Fruit fly (Drosophila melanogaster) whole organism, embryonic: Measurements from ENCODE around the gene CG6136.

Experiments
- Aef1 ChIP-seq: fragments of 200-800 bp; sonication (Bioruptor generic); IDR thresholded peaks from 3 replicates; pipeline ENCODE4 v1.3.6; 2022; ENCODE audit warnings: missing biosample characterization, missing genetic modification characterization
- Antp ChIP-seq: fragments of 200-800 bp; sonication (Bioruptor generic); optimal IDR thresholded peaks from 3 replicates; lab custom pipeline; 2016; ENCODE audit warnings: missing biosample characterization, missing genetic modification characterization
- Blimp-1 ChIP-seq: fragments of 200-800 bp; sonication (Bioruptor generic); optimal IDR thresholded peaks from 3 replicates; lab custom pipeline; 2018; ENCODE audit warnings: missing biosample characterization, missing genetic modification characterization, mild to moderate bottlenecking, moderate library complexity, missing genetic modification reagents
- CG11247 ChIP-seq: fragments of 200-800 bp; sonication (Bioruptor generic); IDR thresholded peaks from 2 replicates; pipeline ENCODE4 v1.3.6; 2022; ENCODE audit warnings: missing biosample characterization, missing genetic modification characterization
- CG12299 ChIP-seq: fragments of 200-800 bp; sonication (Bioruptor generic); optimal IDR thresholded peaks from 2 replicates; lab custom pipeline; 2018; ENCODE audit warnings: missing biosample characterization, mild to moderate bottlenecking, missing genetic modification characterization
- CG12659 ChIP-seq: fragments of 200-800 bp; sonication (Bioruptor generic); optimal IDR thresholded peaks from 3 replicates; lab custom pipeline; 2017; ENCODE audit warnings: mild to moderate bottlenecking, missing biosample characterization, missing genetic modification reagents, missing genetic modification characterization
- CG12744 ChIP-seq: fragments of 200-800 bp; sonication (Bioruptor generic); optimal IDR thresholded peaks from 2 replicates; lab custom pipeline; 2016; ENCODE audit warnings: missing biosample characterization, missing genetic modification characterization
- CG12769 ChIP-seq: fragments of 200-800 bp; sonication (Bioruptor generic); optimal IDR thresholded peaks from 2 replicates; lab custom pipeline; 2019; ENCODE audit warnings: missing biosample characterization, mild to moderate bottlenecking, missing genetic modification characterization, moderate library complexity
- CG16779 ChIP-seq: fragments of 200-800 bp; sonication (Bioruptor generic); IDR thresholded peaks from 2 replicates; pipeline ENCODE4 v1.3.6; 2022; ENCODE audit warnings: missing biosample characterization, missing genetic modification characterization
- CG17359 ChIP-seq: fragments of 200-800 bp; sonication (Bioruptor generic); optimal IDR thresholded peaks from 3 replicates; lab custom pipeline; 2018; ENCODE audit warnings: missing biosample characterization, mild to moderate bottlenecking, missing genetic modification characterization, moderate library complexity
- CG17912 ChIP-seq: fragments of 200-800 bp; sonication (Bioruptor generic); optimal IDR thresholded peaks from 2 replicates; lab custom pipeline; 2018; ENCODE audit warnings: missing biosample characterization, mild to moderate bottlenecking, missing genetic modification characterization
- CG18011 ChIP-seq: fragments of 200-800 bp; sonication (Bioruptor generic); optimal IDR thresholded peaks from 2 replicates; lab custom pipeline; 2017; ENCODE audit warnings: missing biosample characterization, missing genetic modification characterization, mild to moderate bottlenecking, moderate library complexity, missing genotype
- CG1832 ChIP-seq: fragments of 200-800 bp; sonication (Bioruptor generic); optimal IDR thresholded peaks from 2 replicates; lab custom pipeline; 2017; ENCODE audit warnings: missing biosample characterization, mild to moderate bottlenecking, missing genetic modification characterization, inconsistent platforms
- CG18476 ChIP-seq: fragments of 200-800 bp; sonication (Bioruptor generic); optimal IDR thresholded peaks from 2 replicates; lab custom pipeline; 2016; ENCODE audit warnings: missing biosample characterization, mild to moderate bottlenecking, missing genetic modification characterization
- CG2120 ChIP-seq: fragments of 200-800 bp; sonication (Bioruptor generic); optimal IDR thresholded peaks from 3 replicates; lab custom pipeline; 2016; ENCODE audit warnings: missing biosample characterization, missing genetic modification characterization
- CG2889 ChIP-seq: fragments of 200-800 bp; sonication (Bioruptor generic); IDR thresholded peaks from 3 replicates; pipeline ENCODE4 v1.3.6; 2022; ENCODE audit warnings: missing biosample characterization, missing genetic modification characterization
- CG30403 ChIP-seq: fragments of 200-800 bp; sonication (Bioruptor generic); optimal IDR thresholded peaks from 3 replicates; lab custom pipeline; 2016; ENCODE audit warnings: missing biosample characterization, missing genetic modification characterization
- CG3163 ChIP-seq: fragments of 200-800 bp; sonication (Bioruptor generic); optimal IDR thresholded peaks from 3 replicates; lab custom pipeline; 2016; ENCODE audit warnings: missing biosample characterization, missing genetic modification characterization
- CG32532 ChIP-seq: fragments of 200-800 bp; sonication (Bioruptor generic); IDR thresholded peaks from 2 replicates; pipeline ENCODE4 v1.3.6; 2022; ENCODE audit warnings: missing biosample characterization, missing genetic modification characterization
- CG32767 ChIP-seq: fragments of 200-800 bp; sonication (Bioruptor generic); IDR thresholded peaks from 2 replicates; pipeline ENCODE4 v1.3.6; 2022; ENCODE audit warnings: missing biosample characterization, missing genetic modification characterization
- CG3407 ChIP-seq: fragments of 200-800 bp; sonication (Bioruptor generic); optimal IDR thresholded peaks from 2 replicates; lab custom pipeline; 2018; ENCODE audit warnings: missing biosample characterization, mild to moderate bottlenecking, missing genetic modification characterization
- CG42726 ChIP-seq: fragments of 200-800 bp; sonication (Bioruptor generic); IDR thresholded peaks from 2 replicates; pipeline ENCODE4 v1.3.6; 2022; ENCODE audit warnings: missing biosample characterization, missing genetic modification characterization; ENCODE audit not compliant: partially characterized antibody
- CG8290 ChIP-seq, 3 experiments: fragments of 200-800 bp; sonication (Bioruptor generic); optimal IDR thresholded peaks; 2 replicates each; lab custom pipeline; 2016 to 2019; ENCODE audit warnings: missing biosample characterization in 3 of 3, missing genetic modification characterization in 3 of 3, mild to moderate bottlenecking in 2 of 3, moderate library complexity in 1 of 3
- CG9876 ChIP-seq: fragments of 200-800 bp; sonication (Bioruptor generic); optimal IDR thresholded peaks from 2 replicates; lab custom pipeline; 2016; ENCODE audit warnings: missing biosample characterization, missing genetic modification characterization
- D19A ChIP-seq: fragments of 200-800 bp; optimal IDR thresholded peaks from 3 replicates; lab custom pipeline; 2019; ENCODE audit warnings: missing biosample characterization, mild to moderate bottlenecking, missing genetic modification characterization, moderate library complexity
- Dref ChIP-seq: fragments of 200-800 bp; sonication (Bioruptor generic); IDR thresholded peaks from 2 replicates; pipeline ENCODE4 v1.3.6; 2022; ENCODE audit warnings: missing biosample characterization, missing genetic modification characterization
- E2f1 ChIP-seq: fragments of 200-800 bp; sonication (Bioruptor generic); IDR thresholded peaks from 2 replicates; pipeline ENCODE4 v1.3.6; 2022; ENCODE audit warnings: missing biosample characterization, missing genetic modification characterization
- E2f2 ChIP-seq: fragments of 200-800 bp; sonication (Bioruptor generic); IDR thresholded peaks from 2 replicates; pipeline ENCODE4 v1.3.6; 2022; ENCODE audit warnings: missing biosample characterization, missing genetic modification characterization
- Elba2 ChIP-seq: fragments of 200-800 bp; sonication (Bioruptor generic); optimal IDR thresholded peaks from 3 replicates; lab custom pipeline; 2016; ENCODE audit warnings: missing biosample characterization, missing genetic modification characterization
- Gsc ChIP-seq: fragments of 200-800 bp; sonication (Bioruptor generic); IDR thresholded peaks from 2 replicates; pipeline ENCODE4 v1.3.6; 2022; ENCODE audit warnings: missing biosample characterization, missing genetic modification characterization
- Jarid2 ChIP-seq: fragments of 200-800 bp; sonication (Bioruptor generic); optimal IDR thresholded peaks from 3 replicates; lab custom pipeline; 2017; ENCODE audit warnings: mild to moderate bottlenecking, missing biosample characterization, missing genetic modification reagents, missing genetic modification characterization
- Mrtf ChIP-seq: fragments of 200-800 bp; sonication (Bioruptor generic); IDR thresholded peaks from 3 replicates; pipeline ENCODE4 v1.3.6; 2022; ENCODE audit warnings: missing biosample characterization, missing genetic modification characterization
- NfI ChIP-seq: fragments of 200-800 bp; sonication (Bioruptor generic); optimal IDR thresholded peaks from 3 replicates; lab custom pipeline; 2018; ENCODE audit warnings: missing biosample characterization, mild to moderate bottlenecking, missing genetic modification characterization, moderate library complexity
- Poxn ChIP-seq: fragments of 200-800 bp; sonication (Bioruptor generic); IDR thresholded peaks from 2 replicates; pipeline ENCODE4 v1.3.6; 2022; ENCODE audit warnings: missing biosample characterization, missing genetic modification characterization
- Side ChIP-seq: fragments of 200-800 bp; sonication (Bioruptor generic); optimal IDR thresholded peaks from 2 replicates; lab custom pipeline; 2016; ENCODE audit warnings: missing biosample characterization, missing genetic modification characterization
- al ChIP-seq: fragments of 200-800 bp; sonication (Bioruptor generic); IDR thresholded peaks from 2 replicates; pipeline ENCODE4 v1.3.6; 2022; ENCODE audit warnings: missing biosample characterization, missing genetic modification characterization
- cas ChIP-seq: fragments of 200-800 bp; sonication (Bioruptor generic); IDR thresholded peaks from 2 replicates; pipeline ENCODE4 v1.3.6; 2022; ENCODE audit warnings: missing biosample characterization, missing genetic modification characterization
- chn ChIP-seq: fragments of 200-800 bp; sonication (Bioruptor generic); optimal IDR thresholded peaks from 2 replicates; lab custom pipeline; 2016; ENCODE audit warnings: missing biosample characterization, missing genetic modification characterization
- exex ChIP-seq: fragments of 200-800 bp; sonication (Bioruptor generic); optimal IDR thresholded peaks from 4 replicates; lab custom pipeline; 2018; ENCODE audit warnings: missing biosample characterization, mild to moderate bottlenecking, missing genetic modification characterization, moderate library complexity
- gem ChIP-seq: fragments of 200-800 bp; sonication (Bioruptor generic); optimal IDR thresholded peaks from 2 replicates; lab custom pipeline; 2019; ENCODE audit warnings: missing biosample characterization, mild to moderate bottlenecking, missing genetic modification characterization, moderate library complexity
- grn ChIP-seq: fragments of 200-800 bp; sonication (Bioruptor generic); optimal IDR thresholded peaks from 3 replicates; lab custom pipeline; 2017; ENCODE audit warnings: missing biosample characterization, missing genetic modification characterization
- ind ChIP-seq: fragments of 200-800 bp; sonication (Bioruptor generic); optimal IDR thresholded peaks from 3 replicates; lab custom pipeline; 2016; ENCODE audit warnings: missing biosample characterization, missing genetic modification characterization
- inv ChIP-seq: fragments of 200-800 bp; sonication (Bioruptor generic); IDR thresholded peaks from 2 replicates; pipeline ENCODE4 v1.3.6; 2022; ENCODE audit warnings: missing biosample characterization, missing genetic modification characterization; ENCODE audit not compliant: partially characterized antibody
- kah ChIP-seq: fragments of 200-800 bp; sonication (Bioruptor generic); optimal IDR thresholded peaks from 2 replicates; lab custom pipeline; 2018; ENCODE audit warnings: missing biosample characterization, mild to moderate bottlenecking, missing genetic modification characterization
- knrl ChIP-seq: fragments of 200-800 bp; sonication (Bioruptor generic); IDR thresholded peaks from 3 replicates; pipeline ENCODE4 v1.3.6; 2022; ENCODE audit warnings: missing biosample characterization, missing genetic modification characterization; ENCODE audit not compliant: partially characterized antibody
- sc ChIP-seq, 3 experiments: fragments of >200 bp in 2 of 3; fragments of 200-800 bp in 1 of 3; sonication (Bioruptor generic) in 1 of 3; optimal IDR thresholded peaks; 2 replicates in 2 of 3; 3 replicates in 1 of 3; lab custom pipeline; 2017; ENCODE audit warnings: mild to moderate bottlenecking in 1 of 3, missing biosample characterization in 1 of 3, missing genetic modification characterization in 1 of 3, missing genetic modification reagents in 1 of 3
- slou ChIP-seq: fragments of 200-800 bp; sonication (Bioruptor generic); optimal IDR thresholded peaks from 3 replicates; lab custom pipeline; 2016; ENCODE audit warnings: missing biosample characterization, missing genetic modification characterization
- trem ChIP-seq: fragments of 200-800 bp; optimal IDR thresholded peaks from 3 replicates; lab custom pipeline; 2019; ENCODE audit warnings: missing biosample characterization, mild to moderate bottlenecking, missing genetic modification characterization, moderate library complexity
- tx ChIP-seq: fragments of 200-800 bp; sonication (Bioruptor generic); optimal IDR thresholded peaks from 2 replicates; lab custom pipeline; 2016; ENCODE audit warnings: missing biosample characterization, missing genetic modification characterization
- zen2 ChIP-seq: fragments of 200-800 bp; sonication (Bioruptor generic); IDR thresholded peaks from 3 replicates; pipeline ENCODE4 v1.3.6; 2022; ENCODE audit warnings: missing biosample characterization, missing genetic modification characterization; ENCODE audit not compliant: partially characterized antibody
- zf30C ChIP-seq: fragments of 200-800 bp; sonication (Bioruptor generic); optimal IDR thresholded peaks from 3 replicates; lab custom pipeline; 2018; ENCODE audit warnings: missing biosample characterization, mild to moderate bottlenecking, missing genetic modification characterization

The CG6136 gene

dm6 chr3R:15346018-15346383 is 26.0 kb downstream of the CG6136 start, which contains the start of the genes Surf4 and CG31301 (continued):
- no peak for TF ChIP-seq sc (optimal IDR thresholded peaks at IDR 0.05; lab: Kevin White, UChicago)
- no peak for TF ChIP-seq sc (GFP tag; optimal IDR thresholded peaks at IDR 0.05; lab: Kevin White, UChicago)
- TF ChIP-seq Side: no peak
- TF ChIP-seq trem (tag; lab: Kevin White, UChicago): peak; percentile 29
- no peak for TF ChIP-seq NfI (GFP tag; lab: Kevin White, UChicago)
- no peak for TF ChIP-seq gem
- no peak for TF ChIP-seq CG12299 (tag; lab: Kevin White, UChicago)
- peak; percentile 29; the same call in 1 of the 2 replicates for TF ChIP-seq CG42726 (GFP tag; lab: Robert Waterston, UW)
- TF ChIP-seq CG17912 (GFP tag; lab: Kevin White, UChicago): no peak
- TF ChIP-seq CG12659 (GFP tag; lab: Kevin White, UChicago): peak; percentile 34
- TF ChIP-seq Gsc (GFP tag; lab: Robert Waterston, UW): no peak
- no peak for TF ChIP-seq CG11247
- TF ChIP-seq Jarid2 (GFP tag; lab: Kevin White, UChicago): no peak
- TF ChIP-seq exex: no peak
- no peak for TF ChIP-seq tx (GFP tag; lab: Kevin White, UChicago)
- no peak for TF ChIP-seq CG30403 (GFP tag; lab: Kevin White, UChicago)
- TF ChIP-seq CG1832 (GFP tag; lab: Kevin White, UChicago): no peak
- no peak for TF ChIP-seq slou (GFP tag; lab: Kevin White, UChicago)
- TF ChIP-seq Mrtf (GFP tag; lab: Robert Waterston, UW): no peak
- no peak for TF ChIP-seq D19A (tag; lab: Kevin White, UChicago)
- TF ChIP-seq E2f2 (GFP tag; lab: Robert Waterston, UW): 0 out of 2 replicates have a peak, but pooled peaks have one; percentile 33
- TF ChIP-seq ind (GFP tag; lab: Kevin White, UChicago): no peak
- no peak for TF ChIP-seq CG8290 (GFP tag; optimal IDR thresholded peaks at IDR 0.05; lab: Kevin White, UChicago)
- TF ChIP-seq CG8290 (tag; optimal IDR thresholded peaks at IDR 0.05; lab: Kevin White, UChicago): peak in 1 of 2 experiments; percentile 56
- no peak for TF ChIP-seq Poxn
- TF ChIP-seq E2f1: no peak
- no peak for TF ChIP-seq CG18011 (GFP tag; lab: Kevin White, UChicago)
- peak; percentile 30 for TF ChIP-seq zf30C
- TF ChIP-seq CG2120 (GFP tag; lab: Kevin White, UChicago): no peak
- no peak for TF ChIP-seq CG32767 (GFP tag; lab: Robert Waterston, UW)
- TF ChIP-seq CG18476: no peak
- TF ChIP-seq CG32532 (GFP tag; lab: Robert Waterston, UW): no peak
- TF ChIP-seq CG16779 (GFP tag; lab: Robert Waterston, UW): no peak
- TF ChIP-seq CG2889 (GFP tag; lab: Robert Waterston, UW): no peak
- no peak for TF ChIP-seq Antp (GFP tag; lab: Kevin White, UChicago)
- peak; percentile 6 for TF ChIP-seq CG17359 (tag; lab: Kevin White, UChicago)
- no peak for TF ChIP-seq CG12769 (tag; lab: Kevin White, UChicago)
- TF ChIP-seq cas: no peak
- TF ChIP-seq CG12744 (GFP tag; lab: Kevin White, UChicago): no peak
- no peak for TF ChIP-seq grn (GFP tag; lab: Kevin White, UChicago)
- peak; percentile 77 for TF ChIP-seq zen2 (GFP tag; lab: Robert Waterston, UW)
- no peak for TF ChIP-seq CG3163 (GFP tag; lab: Kevin White, UChicago)
- TF ChIP-seq inv (GFP tag; lab: Robert Waterston, UW): peak; percentile 49
- no peak for TF ChIP-seq CG9876 (GFP tag; lab: Kevin White, UChicago)
- TF ChIP-seq Aef1 (GFP tag; lab: Robert Waterston, UW): no peak
- no peak for TF ChIP-seq Elba2
- peak; percentile 51; the same call in 2 of the 3 replicates for TF ChIP-seq knrl (GFP tag; lab: Robert Waterston, UW)
- no peak for TF ChIP-seq CG3407
- TF ChIP-seq chn: no peak
- peak; percentile 91 for TF ChIP-seq Dref
- TF ChIP-seq Blimp-1: no peak
- TF ChIP-seq kah: no peak
- TF ChIP-seq al: no peak
